Worm (Caenorhabditis elegans) whole organism, L4/young adult: Measurements from ENCODE around the gene unc-116.
A peak's percentile ranks its signal among the peaks of the same experiment; 100 is the strongest.

Source experiments
- W03F9.2 ChIP-seq: fragments of 150-350 bp; optimal IDR thresholded peaks from 2 replicates; lab custom pipeline; 2014; ENCODE audit warnings: missing biosample characterization, missing genetic modification characterization
- dao-5 ChIP-seq: sonication (generic microtip); optimal IDR thresholded peaks from 2 replicates; lab custom pipeline; 2016; ENCODE audit warnings: missing genotype, missing genetic modification characterization, moderate library complexity, missing compliant biosample characterization
- him-1 ChIP-seq: sonication (generic microtip); optimal IDR thresholded peaks from 2 replicates; lab custom pipeline; 2016; ENCODE audit warnings: missing genotype, missing genetic modification reagents, missing genetic modification characterization, missing compliant biosample characterization

unc-116 gene

ce11 chrIII:8331211-8331610 lies 23.8 kb downstream of the unc-116 start, which contains the start of gene iglr-2:
Gene iglr-2, minus strand, starts transcription at chrIII:8331311.
- no peak for TF ChIP-seq him-1 (tag; lab: Kevin White, UChicago)
- no peak for TF ChIP-seq W03F9.2 (tag; lab: Kevin White, UChicago)
- no peak for TF ChIP-seq dao-5 (tag; lab: Kevin White, UChicago)

ce11 chrIII:8325574-8326513 lies 29.1 kb downstream of the unc-116 start, which contains the start of gene ZC262.13:
Gene ZC262.13, plus strand, starts transcription at chrIII:8326214.
- TF ChIP-seq dao-5 (tag; lab: Kevin White, UChicago): no peak
- no peak for TF ChIP-seq W03F9.2 (tag; lab: Kevin White, UChicago)
- no peak for TF ChIP-seq him-1 (tag; lab: Kevin White, UChicago)

- TF ChIP-seq dao-5 (tag; lab: Kevin White, UChicago) (no peak), him-1 (tag; lab: Kevin White, UChicago) (no peak), W03F9.2 (tag; lab: Kevin White, UChicago) (no peak)
Measured at ce11 chrIII:8324412-8324811, 30.6 kb downstream of the unc-116 start, which contains the start of gene F10E9.12. Gene F10E9.12, plus strand, starts transcription at chrIII:8324542.

ce11 chrIII:8322645-8323213 lies 32.2 kb downstream of the unc-116 start, which contains the start of gene F10E9.1:
Gene F10E9.1, plus strand, starts transcription at chrIII:8323163.
- TF ChIP-seq him-1 (tag; lab: Kevin White, UChicago) (no peak), dao-5 (tag; lab: Kevin White, UChicago) (no peak), W03F9.2 (tag; lab: Kevin White, UChicago) (no peak)

- TF ChIP-seq W03F9.2 (tag; lab: Kevin White, UChicago) (no peak), dao-5 (tag; lab: Kevin White, UChicago) (no peak), him-1 (tag; lab: Kevin White, UChicago) (no peak)
Measured at ce11 chrIII:8321225-8321624, 33.7 kb downstream of the unc-116 start.

- no peak for TF ChIP-seq W03F9.2 (tag; lab: Kevin White, UChicago)
- no peak for TF ChIP-seq dao-5 (tag; lab: Kevin White, UChicago)
- TF ChIP-seq him-1 (tag; lab: Kevin White, UChicago): no peak
Measured at ce11 chrIII:8320183-8320582, 34.8 kb downstream of the unc-116 start, which contains the start of gene F10E9.10. Gene F10E9.10, minus strand, starts transcription at chrIII:8320283.

- no peak for TF ChIP-seq dao-5 (tag; lab: Kevin White, UChicago)
- TF ChIP-seq W03F9.2 (tag; lab: Kevin White, UChicago): peak; percentile 80
- TF ChIP-seq him-1 (tag; lab: Kevin White, UChicago): no peak
Measured at ce11 chrIII:8319100-8319499, 35.9 kb downstream of the unc-116 start, which contains the start of gene F10E9.11. Gene F10E9.11, minus strand, starts transcription at chrIII:8319260.

- TF ChIP-seq dao-5 (tag; lab: Kevin White, UChicago): no peak
- no peak for TF ChIP-seq him-1 (tag; lab: Kevin White, UChicago)
- TF ChIP-seq W03F9.2 (tag; lab: Kevin White, UChicago): no peak
Measured at ce11 chrIII:8318488-8318887, 36.5 kb downstream of the unc-116 start, which contains the start of gene sas-4. Gene sas-4, minus strand, starts transcription at chrIII:8318588.

ce11 chrIII:8312393-8312792 lies 42.6 kb downstream of the unc-116 start, which contains the start of gene F10E9.2:
Gene F10E9.2, plus strand, starts transcription at chrIII:8312693.
- TF ChIP-seq him-1 (tag; lab: Kevin White, UChicago) (no peak), dao-5 (tag; lab: Kevin White, UChicago) (no peak), W03F9.2 (tag; lab: Kevin White, UChicago) (no peak)

- TF ChIP-seq dao-5 (tag; lab: Kevin White, UChicago): no peak
- no peak for TF ChIP-seq W03F9.2 (tag; lab: Kevin White, UChicago)
- TF ChIP-seq him-1 (tag; lab: Kevin White, UChicago): no peak
Measured at ce11 chrIII:8310239-8311057, 44.5 kb downstream of the unc-116 start, which contains the start of gene F10E9.3. Gene F10E9.3, plus strand, starts transcription at chrIII:8311007.

- TF ChIP-seq dao-5 (tag; lab: Kevin White, UChicago) (no peak), him-1 (tag; lab: Kevin White, UChicago) (no peak), W03F9.2 (tag; lab: Kevin White, UChicago) (no peak)
Measured at ce11 chrIII:8308238-8308637, 46.7 kb downstream of the unc-116 start, which contains the start of gene F10E9.4. Gene F10E9.4, plus strand, starts transcription at chrIII:8308538.

- TF ChIP-seq him-1 (tag; lab: Kevin White, UChicago) (peak; percentile 65), dao-5 (tag; lab: Kevin White, UChicago) (no peak), W03F9.2 (tag; lab: Kevin White, UChicago) (peak; percentile 96)
Measured at ce11 chrIII:8307356-8307755, 47.6 kb downstream of the unc-116 start, which contains the start of the genes F10E9.7 and F10E9.5. Gene F10E9.7, minus strand, starts transcription at chrIII:8307441. Gene F10E9.5, plus strand, starts transcription at chrIII:8307592.
